Worm (Caenorhabditis elegans) whole organism, young adult: ENCODE results near the gene npp-15.

Experiments
- B0336.3 ChIP-seq: fragments of 200-800 bp; sonication (Bioruptor generic); IDR thresholded peaks from 2 replicates; pipeline ENCODE4 v1.3.6; 2022; ENCODE audit warnings: missing genetic modification characterization, missing compliant biosample characterization
- D2030.7 ChIP-seq: fragments of 200-800 bp; sonication (Bioruptor generic); IDR thresholded peaks from 2 replicates; pipeline ENCODE4 v1.3.6; 2022; ENCODE audit warnings: missing genetic modification reagents, missing genetic modification characterization, missing compliant biosample characterization
- F10E7.11 ChIP-seq: sonication (generic microtip); optimal IDR thresholded peaks from 2 replicates; lab custom pipeline; 2017; ENCODE audit warnings: mild to moderate bottlenecking, missing genetic modification characterization, moderate library complexity, missing compliant biosample characterization
- F37B4.10 ChIP-seq: fragments of 200-800 bp; sonication (Bioruptor generic); IDR thresholded peaks from 2 replicates; pipeline ENCODE4 v1.3.6; 2022; ENCODE audit warnings: missing genetic modification characterization, missing compliant biosample characterization
- F55B11.4 ChIP-seq: sonication (generic microtip); optimal IDR thresholded peaks from 2 replicates; lab custom pipeline; 2016; ENCODE audit warnings: missing compliant biosample characterization, missing genetic modification characterization, borderline replicate concordance; ENCODE audit not compliant: insufficient read depth
- F57A8.1 ChIP-seq: fragments of 200-800 bp; sonication (Bioruptor generic); optimal IDR thresholded peaks from 2 replicates; lab custom pipeline; 2018; ENCODE audit warnings: mild to moderate bottlenecking, missing genetic modification characterization, moderate library complexity, missing compliant biosample characterization
- T07F8.4 ChIP-seq: sonication (generic microtip); optimal IDR thresholded peaks from 2 replicates; lab custom pipeline; 2016; ENCODE audit warnings: mild to moderate bottlenecking, missing genetic modification characterization, moderate library complexity, missing compliant biosample characterization
- T26A5.8 ChIP-seq: sonication (generic microtip); optimal IDR thresholded peaks from 2 replicates; lab custom pipeline; 2016; ENCODE audit warnings: missing genetic modification characterization, missing compliant biosample characterization
- Y79H2A.3 ChIP-seq: fragments of 200-800 bp; sonication (Bioruptor generic); conservative IDR thresholded peaks from 2 replicates; pipeline ENCODE4 v1.3.6; 2022; ENCODE audit warnings: missing genetic modification reagents, missing genetic modification characterization, missing compliant biosample characterization
- Y95B8A.8 ChIP-seq: fragments of 200-800 bp; sonication (Bioruptor generic); IDR thresholded peaks from 2 replicates; pipeline ENCODE4 v1.3.6; 2022; ENCODE audit warnings: missing genetic modification reagents, missing genetic modification characterization, missing compliant biosample characterization
- akir-1 ChIP-seq: fragments of 200-800 bp; sonication (Bioruptor generic); optimal IDR thresholded peaks from 2 replicates; lab custom pipeline; 2018; ENCODE audit warnings: mild to moderate bottlenecking, missing genetic modification characterization, moderate library complexity, missing compliant biosample characterization
- ama-1 ChIP-seq, 3 experiments: fragments of 150-350 bp in 1 of 3; sonication (generic microtip) in 2 of 3; optimal IDR thresholded peaks; 2 replicates each; lab custom pipeline; 2014 to 2018; ENCODE audit warnings: missing biosample characterization in 2 of 3, missing genetic modification characterization in 2 of 3, missing genetic modification reagents in 2 of 3
- athp-1 ChIP-seq: sonication (generic microtip); optimal IDR thresholded peaks from 2 replicates; lab custom pipeline; 2017; ENCODE audit warnings: mild to moderate bottlenecking, missing genetic modification characterization, missing compliant biosample characterization
- attf-3 ChIP-seq: fragments of 200-800 bp; sonication (Bioruptor generic); conservative IDR thresholded peaks from 2 replicates; pipeline ENCODE4 v1.3.6; 2022; ENCODE audit warnings: missing genetic modification reagents, missing genetic modification characterization, missing compliant biosample characterization
- attf-6 ChIP-seq: fragments of 200-800 bp; sonication (Bioruptor generic); IDR thresholded peaks from 2 replicates; pipeline ENCODE4 v1.3.6; 2022; ENCODE audit warnings: missing genetic modification reagents, missing genetic modification characterization, missing compliant biosample characterization
- bed-1 ChIP-seq: fragments of 200-800 bp; sonication (Bioruptor generic); IDR thresholded peaks from 2 replicates; pipeline ENCODE4 v1.3.6; 2022; ENCODE audit warnings: missing genetic modification reagents, missing genetic modification characterization, missing compliant biosample characterization
- bed-2 ChIP-seq: fragments of 200-800 bp; sonication (Bioruptor generic); IDR thresholded peaks from 2 replicates; pipeline ENCODE4 v1.3.6; 2022; ENCODE audit warnings: missing genetic modification reagents, missing genetic modification characterization, missing compliant biosample characterization
- ceh-100 ChIP-seq: fragments of 200-800 bp; sonication (Bioruptor generic); IDR thresholded peaks from 2 replicates; pipeline ENCODE4 v1.3.6; 2022; ENCODE audit warnings: missing genetic modification reagents, missing genetic modification characterization, missing compliant biosample characterization
- ceh-58 ChIP-seq: fragments of 200-800 bp; sonication (Bioruptor generic); IDR thresholded peaks from 2 replicates; pipeline ENCODE4 v1.3.6; 2022; ENCODE audit warnings: missing genetic modification characterization, missing compliant biosample characterization
- die-1 ChIP-seq: sonication (generic microtip); optimal IDR thresholded peaks from 2 replicates; lab custom pipeline; 2016; ENCODE audit warnings: missing genotype, mild to moderate bottlenecking, missing genetic modification characterization, missing compliant biosample characterization
- dpff-1 ChIP-seq: sonication (generic microtip); optimal IDR thresholded peaks from 2 replicates; lab custom pipeline; 2017; ENCODE audit warnings: mild to moderate bottlenecking, missing genetic modification characterization, missing compliant biosample characterization
- egl-44 ChIP-seq: fragments of 200-800 bp; sonication (Bioruptor generic); IDR thresholded peaks from 2 replicates; pipeline ENCODE4 v1.3.6; 2022; ENCODE audit warnings: missing genetic modification reagents, missing genetic modification characterization, missing compliant biosample characterization
- ets-4 ChIP-seq: fragments of 200-800 bp; sonication (Bioruptor generic); optimal IDR thresholded peaks from 2 replicates; lab custom pipeline; 2018; ENCODE audit warnings: mild to moderate bottlenecking, missing genetic modification characterization, missing compliant biosample characterization
- hmg-1.2 ChIP-seq: fragments of 200-800 bp; sonication (Bioruptor generic); IDR thresholded peaks from 2 replicates; pipeline ENCODE4 v1.3.6; 2022; ENCODE audit warnings: missing genetic modification reagents, missing genetic modification characterization, missing compliant biosample characterization
- let-526 ChIP-seq: fragments of 200-800 bp; sonication (Bioruptor generic); IDR thresholded peaks from 2 replicates; pipeline ENCODE4 v1.3.6; 2022; ENCODE audit warnings: missing genetic modification reagents, missing genetic modification characterization, missing compliant biosample characterization
- let-607 ChIP-seq, 2 experiments: fragments of 200-800 bp in 1 of 2; sonication (Bioruptor generic) in 1 of 2; sonication (generic microtip) in 1 of 2; optimal IDR thresholded peaks; 2 replicates each; lab custom pipeline; 2016 to 2018; ENCODE audit warnings: mild to moderate bottlenecking in 2 of 2, missing compliant biosample characterization in 2 of 2, missing genetic modification characterization in 2 of 2, moderate library complexity in 2 of 2, missing genotype in 1 of 2
- lin-26 ChIP-seq: fragments of 200-800 bp; sonication (Bioruptor generic); IDR thresholded peaks from 2 replicates; pipeline ENCODE4 v1.3.6; 2022; ENCODE audit warnings: missing genetic modification reagents, missing genetic modification characterization, missing compliant biosample characterization
- lir-1 ChIP-seq: fragments of 200-800 bp; sonication (Bioruptor generic); conservative IDR thresholded peaks from 2 replicates; pipeline ENCODE4 v1.3.6; 2022; ENCODE audit warnings: missing genetic modification reagents, missing genetic modification characterization, missing compliant biosample characterization
- madf-6 ChIP-seq: fragments of 200-800 bp; sonication (Bioruptor generic); IDR thresholded peaks from 2 replicates; pipeline ENCODE4 v1.3.6; 2022; ENCODE audit warnings: missing genetic modification reagents, missing genetic modification characterization, missing compliant biosample characterization
- mes-4 ChIP-seq: sonication (generic microtip); optimal IDR thresholded peaks from 2 replicates; lab custom pipeline; 2016; ENCODE audit warnings: missing genotype, missing genetic modification characterization, missing compliant biosample characterization
- mxl-1 ChIP-seq: sonication (generic microtip); optimal IDR thresholded peaks from 2 replicates; lab custom pipeline; 2016; ENCODE audit warnings: missing genetic modification characterization, missing compliant biosample characterization
- nfyb-1 ChIP-seq: fragments of 200-800 bp; sonication (Bioruptor generic); IDR thresholded peaks from 2 replicates; pipeline ENCODE4 v1.3.6; 2022; ENCODE audit warnings: missing genetic modification reagents, missing genetic modification characterization, missing compliant biosample characterization
- nhr-179 ChIP-seq: sonication (generic microtip); optimal IDR thresholded peaks from 2 replicates; lab custom pipeline; 2016; ENCODE audit warnings: mild to moderate bottlenecking, missing genetic modification characterization, missing compliant biosample characterization
- nhr-27 ChIP-seq: fragments of 200-800 bp; sonication (Bioruptor generic); optimal IDR thresholded peaks from 2 replicates; lab custom pipeline; 2018; ENCODE audit warnings: mild to moderate bottlenecking, missing genetic modification characterization, moderate library complexity, missing compliant biosample characterization
- repo-1 ChIP-seq: sonication (generic microtip); optimal IDR thresholded peaks from 2 replicates; lab custom pipeline; 2017; ENCODE audit warnings: mild to moderate bottlenecking, missing genetic modification characterization, missing compliant biosample characterization
- snpc-1.3 ChIP-seq: sonication (generic microtip); optimal IDR thresholded peaks from 2 replicates; lab custom pipeline; 2017; ENCODE audit warnings: missing genetic modification characterization, mild to moderate bottlenecking, missing compliant biosample characterization, antibody characterized with exemption, moderate library complexity, missing genotype, missing genetic modification reagents; ENCODE audit not compliant: insufficient read depth
- snpc-4 ChIP-seq, 5 experiments: fragments of 150-350 bp in 1 of 5; sonication (generic microtip) in 4 of 5; optimal IDR thresholded peaks; 2 replicates each; lab custom pipeline; 2014 to 2018; ENCODE audit warnings: missing genetic modification characterization in 5 of 5, missing biosample characterization in 3 of 5, antibody characterized with exemption in 2 of 5, mild to moderate bottlenecking in 2 of 5, missing compliant biosample characterization in 2 of 5, missing genotype in 2 of 5, moderate library complexity in 2 of 5, missing genetic modification reagents in 1 of 5
- tbx-9 ChIP-seq: sonication (generic microtip); optimal IDR thresholded peaks from 2 replicates; lab custom pipeline; 2016; ENCODE audit warnings: borderline replicate concordance, missing genetic modification characterization, inconsistent platforms, missing compliant biosample characterization
- unc-130 ChIP-seq: sonication (generic microtip); optimal IDR thresholded peaks from 2 replicates; lab custom pipeline; 2016; ENCODE audit warnings: missing genetic modification reagents, missing genetic modification characterization, missing compliant biosample characterization
- zfh-2 ChIP-seq: fragments of 200-800 bp; sonication (Bioruptor generic); conservative IDR thresholded peaks from 2 replicates; pipeline ENCODE4 v1.3.6; 2022; ENCODE audit warnings: missing genetic modification reagents, missing genetic modification characterization, missing compliant biosample characterization
- zim-3 ChIP-seq: sonication (generic microtip); optimal IDR thresholded peaks from 2 replicates; lab custom pipeline; 2017; ENCODE audit warnings: mild to moderate bottlenecking, missing genetic modification characterization, moderate library complexity, missing compliant biosample characterization
- ztf-26 ChIP-seq: sonication (generic microtip); optimal IDR thresholded peaks from 2 replicates; lab custom pipeline; 2017; ENCODE audit warnings: missing genetic modification characterization, missing compliant biosample characterization

The npp-15 gene

ce11 chrIII:7917667-7918066 is 11.2 kb upstream of the npp-15 start, which contains the start of gene gly-3:
Gene gly-3, minus strand, starts transcription at chrIII:7917767.
- TF ChIP-seq attf-3 (GFP tag; lab: Robert Waterston, UW): no peak
- TF ChIP-seq, all 124 proteins: peak for 0

- TF ChIP-seq nhr-179 (tag; lab: Kevin White, UChicago) (no peak), akir-1 (GFP tag; lab: Kevin White, UChicago) (no peak), F10E7.11 (tag; lab: Kevin White, UChicago) (no peak), athp-1 (tag; lab: Kevin White, UChicago) (no peak), bed-2 (GFP tag; lab: Robert Waterston, UW) (no peak), D2030.7 (no peak), ets-4 (GFP tag; lab: Kevin White, UChicago) (no peak), Y95B8A.8 (GFP tag; lab: Robert Waterston, UW) (no peak), let-607 (tag; optimal IDR thresholded peaks at IDR 0.05; lab: Kevin White, UChicago) (no peak), nhr-27 (tag; lab: Kevin White, UChicago) (no peak), madf-6 (GFP tag; lab: Robert Waterston, UW) (no peak), lir-1 (no peak), die-1 (tag; lab: Kevin White, UChicago) (no peak), B0336.3 (GFP tag; lab: Robert Waterston, UW) (no peak), T26A5.8 (tag; lab: Kevin White, UChicago) (no peak), snpc-4 (GFP tag; optimal IDR thresholded peaks at IDR 0.05; lab: Kevin White, UChicago) (no peak), snpc-4 (tag; optimal IDR thresholded peaks at IDR 0.05; lab: Kevin White, UChicago) (no peak), F55B11.4 (tag; lab: Kevin White, UChicago) (no peak), egl-44 (GFP tag; lab: Robert Waterston, UW) (no peak), tbx-9 (tag; lab: Kevin White, UChicago) (no peak), ceh-58 (GFP tag; lab: Robert Waterston, UW) (no peak)
Measured at ce11 chrIII:7919823-7920222, 9.0 kb upstream of the npp-15 start, which contains the start of gene C29E4.14. Gene C29E4.14, plus strand, starts transcription at chrIII:7920123.

- TF ChIP-seq ceh-100 (GFP tag; lab: Robert Waterston, UW) (no peak), ztf-26 (tag; lab: Kevin White, UChicago) (no peak), snpc-1.3 (tag; lab: Kevin White, UChicago) (no peak), repo-1 (tag; lab: Kevin White, UChicago) (no peak), let-526 (GFP tag; lab: Robert Waterston, UW) (no peak), hmg-1.2 (GFP tag; lab: Robert Waterston, UW) (no peak), zfh-2 (GFP tag; lab: Robert Waterston, UW) (no peak), unc-130 (GFP tag; lab: Kevin White, UChicago) (no peak), attf-6 (GFP tag; lab: Robert Waterston, UW) (no peak), Y79H2A.3 (GFP tag; lab: Robert Waterston, UW) (no peak)
- TF ChIP-seq, all 124 proteins: peak for 0
Measured at ce11 chrIII:7922207-7922606, 6.6 kb upstream of the npp-15 start, which contains the start of gene C29E4.17. Gene C29E4.17, plus strand, starts transcription at chrIII:7922507.

- no peak for TF ChIP-seq nfyb-1 (GFP tag; lab: Robert Waterston, UW)
- no peak for TF ChIP-seq lir-1
- no peak for TF ChIP-seq Y95B8A.8 (GFP tag; lab: Robert Waterston, UW)
- no peak for TF ChIP-seq ama-1 (optimal IDR thresholded peaks at IDR 0.05; lab: Kevin White, UChicago)
- no peak for TF ChIP-seq ama-1 (GFP tag; optimal IDR thresholded peaks at IDR 0.05; lab: Kevin White, UChicago)
- no peak for TF ChIP-seq ceh-100 (GFP tag; lab: Robert Waterston, UW)
- TF ChIP-seq dpff-1 (tag; lab: Kevin White, UChicago): no peak
- TF ChIP-seq nhr-27 (tag; lab: Kevin White, UChicago): no peak
- TF ChIP-seq attf-3 (GFP tag; lab: Robert Waterston, UW): no peak
- no peak for TF ChIP-seq lin-26
- TF ChIP-seq F57A8.1 (GFP tag; lab: Kevin White, UChicago): no peak
- no peak for TF ChIP-seq mxl-1
- TF ChIP-seq bed-1 (GFP tag; lab: Robert Waterston, UW): no peak
- no peak for TF ChIP-seq zim-3 (tag; lab: Kevin White, UChicago)
- no peak for TF ChIP-seq T07F8.4
- no peak for TF ChIP-seq mes-4
- no peak for TF ChIP-seq F37B4.10 (GFP tag; lab: Robert Waterston, UW)
- TF ChIP-seq attf-6 (GFP tag; lab: Robert Waterston, UW): no peak
Measured at ce11 chrIII:7924821-7925220, 4.0 kb upstream of the npp-15 start, which contains the start of gene tag-250. Gene tag-250, minus strand, starts transcription at chrIII:7924921.
